Fruit fly (Drosophila melanogaster) whole organism, prepupa: Measurements from ENCODE around the gene CG33514.

Experiments used
- CG10631 ChIP-seq: fragments of 200-800 bp; sonication (Bioruptor generic); optimal IDR thresholded peaks from 2 replicates; lab custom pipeline; 2016; ENCODE audit warnings: missing biosample characterization, missing genetic modification characterization
- CG11902 ChIP-seq: fragments of 200-800 bp; sonication (Bioruptor generic); optimal IDR thresholded peaks from 3 replicates; lab custom pipeline; 2016; ENCODE audit warnings: missing biosample characterization, missing genetic modification characterization
- CG15336 ChIP-seq: fragments of 200-800 bp; sonication (Bioruptor generic); IDR thresholded peaks from 2 replicates; pipeline ENCODE4 v1.3.6; 2022; ENCODE audit warnings: missing biosample characterization, missing genetic modification characterization
- CG1621 ChIP-seq: fragments of 200-800 bp; sonication (Bioruptor generic); optimal IDR thresholded peaks from 3 replicates; lab custom pipeline; 2018; ENCODE audit warnings: missing biosample characterization, mild to moderate bottlenecking, missing genetic modification characterization
- CG3032 ChIP-seq: fragments of 200-800 bp; optimal IDR thresholded peaks from 2 replicates; lab custom pipeline; 2019; ENCODE audit warnings: missing biosample characterization, mild to moderate bottlenecking, missing genetic modification characterization, moderate library complexity
- CG31627 ChIP-seq: fragments of 200-800 bp; sonication (Bioruptor generic); optimal IDR thresholded peaks from 3 replicates; lab custom pipeline; 2016; ENCODE audit warnings: missing biosample characterization, missing genetic modification characterization
- CG32006 ChIP-seq: fragments of 200-800 bp; sonication (Bioruptor generic); optimal IDR thresholded peaks from 3 replicates; lab custom pipeline; 2017; ENCODE audit warnings: missing biosample characterization, mild to moderate bottlenecking, missing genetic modification characterization
- CG34406 ChIP-seq: fragments of 200-800 bp; sonication (Bioruptor generic); optimal IDR thresholded peaks from 3 replicates; lab custom pipeline; 2016; ENCODE audit warnings: missing biosample characterization, missing genetic modification characterization
- CG6163 ChIP-seq: fragments of 200-800 bp; sonication (Bioruptor generic); IDR thresholded peaks from 3 replicates; pipeline ENCODE4 v1.3.6; 2022; ENCODE audit warnings: missing biosample characterization, missing genetic modification characterization
- CG6276 ChIP-seq: fragments of 200-800 bp; sonication (Bioruptor generic); optimal IDR thresholded peaks from 2 replicates; lab custom pipeline; 2017; ENCODE audit warnings: missing biosample characterization, mild to moderate bottlenecking, missing genetic modification characterization
- CG6792 ChIP-seq: fragments of 200-800 bp; sonication (Bioruptor generic); optimal IDR thresholded peaks from 3 replicates; lab custom pipeline; 2016; ENCODE audit warnings: missing biosample characterization, missing genetic modification characterization
- CG6854 ChIP-seq: fragments of 200-800 bp; sonication (Bioruptor generic); optimal IDR thresholded peaks from 2 replicates; lab custom pipeline; 2017; ENCODE audit warnings: missing biosample characterization, mild to moderate bottlenecking, missing genetic modification characterization
- CG7368 ChIP-seq: fragments of 200-800 bp; sonication (Bioruptor generic); optimal IDR thresholded peaks from 3 replicates; lab custom pipeline; 2016; ENCODE audit warnings: missing biosample characterization, missing genetic modification characterization
- CG8119 ChIP-seq: fragments of 200-800 bp; sonication (Bioruptor generic); IDR thresholded peaks from 3 replicates; pipeline ENCODE4 v1.3.6; 2022; ENCODE audit warnings: missing biosample characterization, missing genetic modification characterization
- CG8319 ChIP-seq: fragments of 200-800 bp; sonication (Bioruptor generic); optimal IDR thresholded peaks from 3 replicates; lab custom pipeline; 2016; ENCODE audit warnings: missing biosample characterization, missing genetic modification characterization
- CG8632 ChIP-seq: fragments of 200-800 bp; sonication (Bioruptor generic); optimal IDR thresholded peaks from 3 replicates; lab custom pipeline; 2016; ENCODE audit warnings: missing biosample characterization, missing genetic modification characterization
- Eip75B ChIP-seq: fragments of 200-800 bp; sonication (Bioruptor generic); optimal IDR thresholded peaks from 3 replicates; lab custom pipeline; 2016; ENCODE audit warnings: missing biosample characterization, missing genetic modification characterization
- Eip78C ChIP-seq: fragments of 200-800 bp; sonication (Bioruptor generic); peaks from one replicate; lab custom pipeline; 2016; ENCODE audit warnings: missing biosample characterization, missing genetic modification characterization
- Eip93F ChIP-seq: fragments of 200-800 bp; sonication (Bioruptor generic); optimal IDR thresholded peaks from 2 replicates; lab custom pipeline; 2016; ENCODE audit warnings: missing biosample characterization, mild to moderate bottlenecking, missing genetic modification characterization
- Ets21C ChIP-seq: fragments of 200-800 bp; sonication (Bioruptor generic); optimal IDR thresholded peaks from 3 replicates; lab custom pipeline; 2016; ENCODE audit warnings: missing biosample characterization, missing genetic modification characterization
- Gug ChIP-seq: fragments of 200-800 bp; sonication (Bioruptor generic); IDR thresholded peaks from 2 replicates; pipeline ENCODE4 v1.3.6; 2022; ENCODE audit warnings: missing biosample characterization, missing genetic modification characterization
- Hr38 ChIP-seq: sonication (Bioruptor generic); optimal IDR thresholded peaks from 2 replicates; lab custom pipeline; 2016; ENCODE audit warnings: missing biosample characterization, missing genetic modification characterization
- Hr4 ChIP-seq: fragments of 200-800 bp; sonication (Bioruptor generic); optimal IDR thresholded peaks from 3 replicates; lab custom pipeline; 2016; ENCODE audit warnings: missing biosample characterization, missing genetic modification characterization
- Lpt ChIP-seq: fragments of 200-800 bp; sonication (Bioruptor generic); optimal IDR thresholded peaks from 3 replicates; lab custom pipeline; 2016; ENCODE audit warnings: missing biosample characterization, missing genetic modification characterization
- Met ChIP-seq: fragments of 200-800 bp; sonication (Bioruptor generic); optimal IDR thresholded peaks from 3 replicates; lab custom pipeline; 2016; ENCODE audit warnings: missing biosample characterization, missing genetic modification characterization
- OdsH ChIP-seq: fragments of 200-800 bp; sonication (Bioruptor generic); optimal IDR thresholded peaks from 3 replicates; lab custom pipeline; 2016; ENCODE audit warnings: missing biosample characterization, missing genetic modification characterization
- Sox102F ChIP-seq: fragments of 200-800 bp; sonication (Bioruptor generic); optimal IDR thresholded peaks from 2 replicates; lab custom pipeline; 2016; ENCODE audit warnings: missing biosample characterization, mild to moderate bottlenecking, missing genetic modification characterization
- Sox15 ChIP-seq: fragments of 200-800 bp; sonication (Bioruptor generic); optimal IDR thresholded peaks from 3 replicates; lab custom pipeline; 2016; ENCODE audit warnings: missing biosample characterization, missing genetic modification characterization
- achi ChIP-seq: fragments of 200-800 bp; sonication (Bioruptor generic); optimal IDR thresholded peaks from 3 replicates; lab custom pipeline; 2016; ENCODE audit warnings: missing biosample characterization, missing genetic modification characterization
- acj6 ChIP-seq: fragments of 200-800 bp; sonication (Bioruptor generic); optimal IDR thresholded peaks from 3 replicates; lab custom pipeline; 2016; ENCODE audit warnings: missing biosample characterization, missing genetic modification characterization
- dac ChIP-seq: fragments of 200-800 bp; sonication (Bioruptor generic); optimal IDR thresholded peaks from 2 replicates; lab custom pipeline; 2017; ENCODE audit warnings: missing biosample characterization, mild to moderate bottlenecking, missing genetic modification characterization
- dsx ChIP-seq: fragments of 200-800 bp; optimal IDR thresholded peaks from 3 replicates; lab custom pipeline; 2019; ENCODE audit warnings: missing biosample characterization, mild to moderate bottlenecking, missing genetic modification characterization, moderate library complexity; ENCODE audit not compliant: poor library complexity, severe bottlenecking
- eg ChIP-seq: fragments of 200-800 bp; sonication (Bioruptor generic); IDR thresholded peaks from 3 replicates; pipeline ENCODE4 v1.3.6; 2022; ENCODE audit warnings: missing biosample characterization, missing genetic modification characterization
- fd59A ChIP-seq: fragments of 200-800 bp; sonication (Bioruptor generic); optimal IDR thresholded peaks from 2 replicates; lab custom pipeline; 2017; ENCODE audit warnings: missing biosample characterization, mild to moderate bottlenecking, missing genetic modification characterization, missing genetic modification reagents
- fkh ChIP-seq: fragments of 200-800 bp; sonication (Bioruptor generic); optimal IDR thresholded peaks from 3 replicates; lab custom pipeline; 2017; ENCODE audit warnings: missing biosample characterization, mild to moderate bottlenecking, missing genetic modification characterization, moderate library complexity
- lz ChIP-seq: fragments of 200-800 bp; sonication (Bioruptor generic); optimal IDR thresholded peaks from 3 replicates; lab custom pipeline; 2016; ENCODE audit warnings: missing biosample characterization, missing genetic modification characterization
- net ChIP-seq: fragments of 200-800 bp; sonication (Bioruptor generic); optimal IDR thresholded peaks from 3 replicates; lab custom pipeline; 2016; ENCODE audit warnings: missing biosample characterization, missing genetic modification characterization
- salr ChIP-seq, 2 experiments: fragments of 200-800 bp; sonication (Bioruptor generic); optimal IDR thresholded peaks; 3 replicates each; lab custom pipeline; 2016 to 2018; ENCODE audit warnings: missing biosample characterization in 2 of 2, missing genetic modification characterization in 2 of 2, mild to moderate bottlenecking in 1 of 2
- spab ChIP-seq: fragments of 200-800 bp; sonication (Bioruptor generic); optimal IDR thresholded peaks from 2 replicates; lab custom pipeline; 2017; ENCODE audit warnings: missing biosample characterization, mild to moderate bottlenecking, missing genetic modification characterization, missing genetic modification reagents
- ss ChIP-seq, 2 experiments: fragments of 200-800 bp; sonication (Bioruptor generic); optimal IDR thresholded peaks; 2 replicates in 1 of 2; 3 replicates in 1 of 2; lab custom pipeline; 2017 to 2018; ENCODE audit warnings: mild to moderate bottlenecking in 2 of 2, missing biosample characterization in 2 of 2, missing genetic modification characterization in 2 of 2, moderate library complexity in 1 of 2
- svp ChIP-seq: fragments of 200-800 bp; sonication (Bioruptor generic); peaks from one replicate; lab custom pipeline; 2016; ENCODE audit warnings: missing biosample characterization, missing genetic modification characterization
- topi ChIP-seq: fragments of 200-800 bp; sonication (Bioruptor generic); optimal IDR thresholded peaks from 3 replicates; lab custom pipeline; 2016; ENCODE audit warnings: missing biosample characterization, missing genetic modification characterization
- vri ChIP-seq: fragments of 200-800 bp; sonication (Bioruptor generic); optimal IDR thresholded peaks from 3 replicates; lab custom pipeline; 2016; ENCODE audit warnings: missing biosample characterization, mild to moderate bottlenecking, missing genetic modification characterization

CG33514 gene

DNA sequence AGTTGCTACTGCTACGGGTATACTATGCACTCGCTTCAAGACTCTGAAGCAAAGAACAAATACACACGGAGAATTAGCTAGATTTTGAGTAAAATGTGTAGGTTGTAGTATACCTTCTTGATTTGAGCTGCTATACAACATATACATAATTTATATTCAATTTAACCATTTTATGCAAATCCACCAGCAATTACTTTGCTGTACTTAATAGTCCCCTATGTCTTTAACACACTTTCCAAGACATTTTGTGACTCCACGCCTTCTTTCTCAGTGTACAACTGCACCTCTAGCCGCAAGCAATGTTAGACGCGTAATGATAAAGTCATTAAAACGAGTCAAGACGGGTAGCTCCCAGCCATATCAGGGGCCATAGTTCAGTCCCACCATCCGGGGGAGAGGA lies 28.6 kb upstream of the CG33514 start (continued):
- TF ChIP-seq topi (GFP tag; lab: Kevin White, UChicago): no peak
- TF ChIP-seq CG3032 (tag; lab: Kevin White, UChicago): peak; percentile 39
- no peak for TF ChIP-seq fkh
- no peak for TF ChIP-seq achi
- no peak for TF ChIP-seq CG8632 (GFP tag; lab: Kevin White, UChicago)
- no peak for TF ChIP-seq svp
- TF ChIP-seq CG8319: no peak
- no peak for TF ChIP-seq fd59A (GFP tag; lab: Kevin White, UChicago)
- TF ChIP-seq CG6276: peak; percentile 88
- peak; percentile 24 for TF ChIP-seq CG7368 (GFP tag; lab: Kevin White, UChicago)
- no peak for TF ChIP-seq CG11902 (GFP tag; lab: Kevin White, UChicago)
- TF ChIP-seq Hr38 (GFP tag; lab: Kevin White, UChicago): no peak
- peak; percentile 55; the same call in 2 of the 3 replicates for TF ChIP-seq CG8119 (GFP tag; lab: Robert Waterston, UW)
- peak in 1 of 2 experiments; percentile 10 for TF ChIP-seq ss (GFP tag; optimal IDR thresholded peaks at IDR 0.05; lab: Kevin White, UChicago)
- TF ChIP-seq Eip78C (GFP tag; lab: Kevin White, UChicago): peak; percentile 67
- no peak for TF ChIP-seq net (GFP tag; lab: Kevin White, UChicago)
- TF ChIP-seq dac: no peak
- peak; percentile 47; the same call in 2 of the 3 replicates for TF ChIP-seq CG6163 (GFP tag; lab: Robert Waterston, UW)
- TF ChIP-seq Gug (GFP tag; lab: Robert Waterston, UW): peak; percentile 34; the same call in 1 of the 2 replicates
- peak; percentile 11 for TF ChIP-seq Lpt
- no peak for TF ChIP-seq CG1621 (tag; lab: Kevin White, UChicago)
- no peak for TF ChIP-seq CG6854 (GFP tag; lab: Kevin White, UChicago)
- peak; percentile 57 for TF ChIP-seq spab (GFP tag; lab: Kevin White, UChicago)
- no peak for TF ChIP-seq acj6
- no peak for TF ChIP-seq CG10631 (GFP tag; lab: Kevin White, UChicago)
- TF ChIP-seq dsx (GFP tag; lab: Kevin White, UChicago): no peak
- no peak for TF ChIP-seq Eip75B (GFP tag; lab: Kevin White, UChicago)
- TF ChIP-seq CG31627: no peak
- no peak for TF ChIP-seq Eip93F (GFP tag; lab: Kevin White, UChicago)
- peak; percentile 73 for TF ChIP-seq eg (GFP tag; lab: Robert Waterston, UW)
- no peak for TF ChIP-seq CG6792 (GFP tag; lab: Kevin White, UChicago)
- no peak for TF ChIP-seq Ets21C (GFP tag; lab: Kevin White, UChicago)
- no peak for TF ChIP-seq Sox102F (GFP tag; lab: Kevin White, UChicago)
- TF ChIP-seq Sox15 (GFP tag; lab: Kevin White, UChicago): no peak
- TF ChIP-seq lz (GFP tag; lab: Kevin White, UChicago): no peak
- TF ChIP-seq OdsH: no peak
- TF ChIP-seq salr (GFP tag; optimal IDR thresholded peaks at IDR 0.05; lab: Kevin White, UChicago): no peak

DNA sequence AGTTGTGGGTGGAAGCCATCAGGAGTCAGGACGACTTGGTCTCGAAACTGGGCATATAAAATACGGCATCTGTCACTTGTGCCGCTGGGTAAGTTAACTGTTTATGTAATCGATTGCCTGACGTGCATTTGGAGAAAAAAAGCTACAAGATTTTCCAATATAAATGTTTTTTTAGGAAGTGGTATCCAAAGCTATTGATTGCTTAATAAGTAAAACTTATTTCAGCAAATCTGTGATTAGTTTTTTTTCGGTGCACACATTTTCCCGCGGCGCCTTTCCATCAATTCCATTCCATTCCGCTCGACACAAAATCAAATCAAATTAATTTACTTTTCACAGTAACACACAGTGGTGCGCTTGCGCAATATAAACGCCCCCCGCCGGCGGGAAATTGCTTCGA lies 25.7 kb upstream of the CG33514 start:
- TF ChIP-seq CG15336 (GFP tag; lab: Robert Waterston, UW) (no peak), fkh (no peak), CG6276 (peak; percentile 16), CG32006 (GFP tag; lab: Kevin White, UChicago) (no peak), fd59A (GFP tag; lab: Kevin White, UChicago) (no peak), Eip78C (GFP tag; lab: Kevin White, UChicago) (peak; percentile 45), CG6163 (GFP tag; lab: Robert Waterston, UW) (no peak; the same call in 2 of the 3 replicates), achi (no peak), vri (GFP tag; lab: Kevin White, UChicago) (no peak), salr (GFP tag; optimal IDR thresholded peaks at IDR 0.05; lab: Kevin White, UChicago) (no peak), Ets21C (GFP tag; lab: Kevin White, UChicago) (no peak), Lpt (no peak), Eip75B (GFP tag; lab: Kevin White, UChicago) (no peak), lz (GFP tag; lab: Kevin White, UChicago) (no peak), eg (GFP tag; lab: Robert Waterston, UW) (peak; percentile 65), Sox102F (GFP tag; lab: Kevin White, UChicago) (no peak), CG8119 (GFP tag; lab: Robert Waterston, UW) (0 out of 3 replicates have a peak, but pooled peaks have one; percentile 27), Met (GFP tag; lab: Kevin White, UChicago) (no peak), acj6 (no peak), CG34406 (GFP tag; lab: Kevin White, UChicago) (no peak), Hr4 (GFP tag; lab: Kevin White, UChicago) (peak; percentile 20)
